Worm (Caenorhabditis elegans) whole organism, young adult: ENCODE data around the gene ZK228.13.

Experiments
- B0035.1 ChIP-seq: sonication (generic microtip); optimal IDR thresholded peaks from 2 replicates; lab custom pipeline; 2016; ENCODE audit warnings: missing genetic modification characterization, mild to moderate bottlenecking, missing compliant biosample characterization, missing genotype, missing genetic modification reagents
- D2030.7 ChIP-seq: fragments of 200-800 bp; sonication (Bioruptor generic); IDR thresholded peaks from 2 replicates; pipeline ENCODE4 v1.3.6; 2022; ENCODE audit warnings: missing genetic modification reagents, missing genetic modification characterization, missing compliant biosample characterization
- F37B4.10 ChIP-seq: fragments of 200-800 bp; sonication (Bioruptor generic); IDR thresholded peaks from 2 replicates; pipeline ENCODE4 v1.3.6; 2022; ENCODE audit warnings: missing genetic modification characterization, missing compliant biosample characterization
- T26A5.8 ChIP-seq: sonication (generic microtip); optimal IDR thresholded peaks from 2 replicates; lab custom pipeline; 2016; ENCODE audit warnings: missing genetic modification characterization, missing compliant biosample characterization
- ZK185.1 ChIP-seq: sonication (generic microtip); optimal IDR thresholded peaks from 2 replicates; lab custom pipeline; 2016; ENCODE audit warnings: mild to moderate bottlenecking, missing genetic modification characterization, missing compliant biosample characterization; ENCODE audit not compliant: poor library complexity, severe bottlenecking
- ama-1 ChIP-seq, 3 experiments: fragments of 150-350 bp in 1 of 3; sonication (generic microtip) in 2 of 3; optimal IDR thresholded peaks; 2 replicates each; lab custom pipeline; 2014 to 2018; ENCODE audit warnings: missing biosample characterization in 2 of 3, missing genetic modification characterization in 2 of 3, missing genetic modification reagents in 2 of 3
- attf-5 ChIP-seq: fragments of 200-800 bp; sonication (Bioruptor generic); optimal IDR thresholded peaks from 2 replicates; lab custom pipeline; 2018; ENCODE audit warnings: mild to moderate bottlenecking, missing genetic modification characterization, missing compliant biosample characterization
- bed-1 ChIP-seq: fragments of 200-800 bp; sonication (Bioruptor generic); IDR thresholded peaks from 2 replicates; pipeline ENCODE4 v1.3.6; 2022; ENCODE audit warnings: missing genetic modification reagents, missing genetic modification characterization, missing compliant biosample characterization
- ceh-100 ChIP-seq: fragments of 200-800 bp; sonication (Bioruptor generic); IDR thresholded peaks from 2 replicates; pipeline ENCODE4 v1.3.6; 2022; ENCODE audit warnings: missing genetic modification reagents, missing genetic modification characterization, missing compliant biosample characterization
- die-1 ChIP-seq: sonication (generic microtip); optimal IDR thresholded peaks from 2 replicates; lab custom pipeline; 2016; ENCODE audit warnings: missing genotype, mild to moderate bottlenecking, missing genetic modification characterization, missing compliant biosample characterization
- efl-1 ChIP-seq: fragments of 150-350 bp; optimal IDR thresholded peaks from 2 replicates; lab custom pipeline; 2014; ENCODE audit warnings: missing biosample characterization, missing genetic modification reagents, missing genetic modification characterization
- egrh-3 ChIP-seq: fragments of 200-800 bp; sonication (Bioruptor generic); IDR thresholded peaks from 2 replicates; pipeline ENCODE4 v1.3.6; 2022; ENCODE audit warnings: missing genetic modification reagents, missing genetic modification characterization, missing compliant biosample characterization
- ekl-4 ChIP-seq: fragments of 200-800 bp; sonication (Bioruptor generic); IDR thresholded peaks from 2 replicates; pipeline ENCODE4 v1.3.6; 2022; ENCODE audit warnings: missing genetic modification reagents, missing genetic modification characterization, missing compliant biosample characterization
- fkh-3 ChIP-seq: sonication (generic microtip); optimal IDR thresholded peaks from 2 replicates; lab custom pipeline; 2016; ENCODE audit warnings: mild to moderate bottlenecking, missing genetic modification characterization, missing compliant biosample characterization
- him-1 ChIP-seq: sonication (generic microtip); optimal IDR thresholded peaks from 2 replicates; lab custom pipeline; 2016; ENCODE audit warnings: missing genotype, missing genetic modification reagents, missing genetic modification characterization, missing compliant biosample characterization
- hmg-1.2 ChIP-seq: fragments of 200-800 bp; sonication (Bioruptor generic); IDR thresholded peaks from 2 replicates; pipeline ENCODE4 v1.3.6; 2022; ENCODE audit warnings: missing genetic modification reagents, missing genetic modification characterization, missing compliant biosample characterization
- let-526 ChIP-seq: fragments of 200-800 bp; sonication (Bioruptor generic); IDR thresholded peaks from 2 replicates; pipeline ENCODE4 v1.3.6; 2022; ENCODE audit warnings: missing genetic modification reagents, missing genetic modification characterization, missing compliant biosample characterization
- let-607 ChIP-seq, 2 experiments: fragments of 200-800 bp in 1 of 2; sonication (Bioruptor generic) in 1 of 2; sonication (generic microtip) in 1 of 2; optimal IDR thresholded peaks; 2 replicates each; lab custom pipeline; 2016 to 2018; ENCODE audit warnings: mild to moderate bottlenecking in 2 of 2, missing compliant biosample characterization in 2 of 2, missing genetic modification characterization in 2 of 2, moderate library complexity in 2 of 2, missing genotype in 1 of 2
- madf-6 ChIP-seq: fragments of 200-800 bp; sonication (Bioruptor generic); IDR thresholded peaks from 2 replicates; pipeline ENCODE4 v1.3.6; 2022; ENCODE audit warnings: missing genetic modification reagents, missing genetic modification characterization, missing compliant biosample characterization
- madf-8 ChIP-seq: fragments of 200-800 bp; sonication (Bioruptor generic); conservative IDR thresholded peaks from 2 replicates; pipeline ENCODE4 v1.3.6; 2022; ENCODE audit warnings: missing genetic modification reagents, missing genetic modification characterization, missing compliant biosample characterization
- mcd-1 ChIP-seq: fragments of 200-800 bp; sonication (Bioruptor generic); IDR thresholded peaks from 2 replicates; pipeline ENCODE4 v1.3.6; 2022; ENCODE audit warnings: missing genetic modification reagents, missing genetic modification characterization, missing compliant biosample characterization
- mel-28 ChIP-seq: sonication (generic microtip); optimal IDR thresholded peaks from 2 replicates; lab custom pipeline; 2016; ENCODE audit warnings: borderline replicate concordance, mild to moderate bottlenecking, missing genetic modification characterization, missing compliant biosample characterization
- nfya-2 ChIP-seq: fragments of 200-800 bp; sonication (Bioruptor generic); IDR thresholded peaks from 2 replicates; pipeline ENCODE4 v1.3.6; 2022; ENCODE audit warnings: missing genetic modification reagents, missing genetic modification characterization, missing compliant biosample characterization
- pbrm-1 ChIP-seq: fragments of 200-800 bp; sonication (Bioruptor generic); IDR thresholded peaks from 2 replicates; pipeline ENCODE4 v1.3.6; 2022; ENCODE audit warnings: missing genetic modification reagents, missing genetic modification characterization, missing compliant biosample characterization
- rcor-1 ChIP-seq: fragments of 200-800 bp; sonication (Bioruptor generic); IDR thresholded peaks from 2 replicates; pipeline ENCODE4 v1.3.6; 2022; ENCODE audit warnings: missing genetic modification reagents, missing genetic modification characterization, missing compliant biosample characterization
- snpc-1.1 ChIP-seq: sonication (generic microtip); optimal IDR thresholded peaks from 2 replicates; lab custom pipeline; 2017; ENCODE audit warnings: missing genetic modification characterization, mild to moderate bottlenecking, missing compliant biosample characterization, antibody characterized with exemption, moderate library complexity, missing genotype, missing genetic modification reagents; ENCODE audit not compliant: insufficient read depth
- snpc-4 ChIP-seq, 5 experiments: fragments of 150-350 bp in 1 of 5; sonication (generic microtip) in 4 of 5; optimal IDR thresholded peaks; 2 replicates each; lab custom pipeline; 2014 to 2018; ENCODE audit warnings: missing genetic modification characterization in 5 of 5, missing biosample characterization in 3 of 5, antibody characterized with exemption in 2 of 5, mild to moderate bottlenecking in 2 of 5, missing compliant biosample characterization in 2 of 5, missing genotype in 2 of 5, moderate library complexity in 2 of 5, missing genetic modification reagents in 1 of 5
- tbx-9 ChIP-seq: sonication (generic microtip); optimal IDR thresholded peaks from 2 replicates; lab custom pipeline; 2016; ENCODE audit warnings: borderline replicate concordance, missing genetic modification characterization, inconsistent platforms, missing compliant biosample characterization
- ztf-22 ChIP-seq: fragments of 200-800 bp; sonication (Bioruptor generic); optimal IDR thresholded peaks from 2 replicates; lab custom pipeline; 2018; ENCODE audit warnings: mild to moderate bottlenecking, missing genetic modification characterization, moderate library complexity, missing compliant biosample characterization
- ztf-28 ChIP-seq: fragments of 200-800 bp; sonication (Bioruptor generic); IDR thresholded peaks from 2 replicates; pipeline ENCODE4 v1.3.6; 2022; ENCODE audit warnings: missing genetic modification reagents, missing genetic modification characterization, missing compliant biosample characterization

ZK228.13 gene

ce11 chrV:18490284-18490832, 22.4 kb upstream of the ZK228.13 start (continued):
- TF ChIP-seq snpc-4 (GFP tag; optimal IDR thresholded peaks at IDR 0.05; lab: Kevin White, UChicago) (no peak), snpc-4 (tag; optimal IDR thresholded peaks at IDR 0.05; lab: Kevin White, UChicago) (no peak)

ce11 chrV:18487158-18487557, 19.2 kb upstream of the ZK228.13 start, which contains the start of gene Y51A2D.18:
Gene Y51A2D.18 (minus strand): TSS chrV:18487258.
- TF ChIP-seq bed-1 (GFP tag; lab: Robert Waterston, UW) (no peak), let-607 (tag; optimal IDR thresholded peaks at IDR 0.05; lab: Kevin White, UChicago) (no peak), fkh-3 (no peak), ekl-4 (no peak), tbx-9 (tag; lab: Kevin White, UChicago) (no peak)

- TF ChIP-seq efl-1 (GFP tag; lab: Kevin White, UChicago) (no peak), T26A5.8 (tag; lab: Kevin White, UChicago) (no peak), D2030.7 (no peak), ztf-28 (GFP tag; lab: Robert Waterston, UW) (no peak), pbrm-1 (GFP tag; lab: Robert Waterston, UW) (no peak), hmg-1.2 (GFP tag; lab: Robert Waterston, UW) (no peak), ama-1 (optimal IDR thresholded peaks at IDR 0.05; lab: Kevin White, UChicago) (no peak), ama-1 (GFP tag; optimal IDR thresholded peaks at IDR 0.05; lab: Kevin White, UChicago) (no peak), ztf-22 (GFP tag; lab: Kevin White, UChicago) (no peak), ZK185.1 (no peak), madf-8 (GFP tag; lab: Robert Waterston, UW) (no peak), attf-5 (GFP tag; lab: Kevin White, UChicago) (no peak), egrh-3 (GFP tag; lab: Robert Waterston, UW) (no peak), nfya-2 (GFP tag; lab: Robert Waterston, UW) (no peak), rcor-1 (GFP tag; lab: Robert Waterston, UW) (no peak), mcd-1 (GFP tag; lab: Robert Waterston, UW) (no peak), ceh-100 (GFP tag; lab: Robert Waterston, UW) (no peak), let-607 (tag; optimal IDR thresholded peaks at IDR 0.05; lab: Kevin White, UChicago) (no peak), mel-28 (no peak), snpc-1.1 (tag; lab: Kevin White, UChicago) (no peak)
Measured at ce11 chrV:18480231-18480630, 12.2 kb upstream of the ZK228.13 start, which contains the start of gene srh-178. Gene srh-178 (minus strand): TSS chrV:18480331.

ce11 chrV:18476090-18476489, 8.1 kb upstream of the ZK228.13 start, which contains the start of gene srh-179:
Gene srh-179 (plus strand): TSS chrV:18476390.
- TF ChIP-seq bed-1 (GFP tag; lab: Robert Waterston, UW) (no peak), madf-6 (GFP tag; lab: Robert Waterston, UW) (no peak)

ce11 chrV:18474223-18474622, 6.2 kb upstream of the ZK228.13 start, which contains the start of gene srh-181:
Gene srh-181 (plus strand): TSS chrV:18474523.
- no peak for TF ChIP-seq let-526

ce11 chrV:18473415-18473814, 5.4 kb upstream of the ZK228.13 start, which contains the start of gene srh-182:
Gene srh-182 (minus strand): TSS chrV:18473515.
- TF ChIP-seq him-1 (tag; lab: Kevin White, UChicago) (no peak), die-1 (no peak), B0035.1 (tag; lab: Kevin White, UChicago) (no peak), F37B4.10 (GFP tag; lab: Robert Waterston, UW) (no peak)
